Worm (Caenorhabditis elegans): ENCODE measurements around the gene lgc-23.
A peak's percentile ranks its signal among the peaks of the same experiment; 100 is the strongest.

The lgc-23 gene

DNA sequence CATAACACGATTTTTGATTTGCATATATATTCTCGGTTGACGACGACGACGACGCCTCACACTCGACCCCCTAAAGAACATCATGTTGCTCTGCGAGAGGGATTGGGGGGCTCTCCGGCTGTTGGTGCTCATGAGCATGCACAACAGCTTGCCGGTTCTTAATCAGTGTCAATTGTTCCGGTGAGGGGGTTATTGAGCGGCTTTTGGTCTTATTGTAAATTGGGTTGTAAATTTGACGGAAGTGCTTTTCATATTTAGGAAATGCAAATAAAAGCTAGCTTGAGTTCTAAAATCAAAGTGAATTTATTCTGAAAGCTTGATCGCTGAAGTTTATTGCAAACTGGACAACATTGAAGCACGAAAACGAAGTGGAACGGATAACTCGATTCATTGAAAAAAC, 27.0 kb upstream of the lgc-23 start:
- TF ChIP-seq skn-1 (tag; optimal IDR thresholded peaks at IDR 0.05): no peak
- no peak for TF ChIP-seq nhr-12 (tag; optimal IDR thresholded peaks at IDR 0.05)
- no peak for TF ChIP-seq sea-2 (GFP tag; optimal IDR thresholded peaks at IDR 0.05)
- TF ChIP-seq eor-1 (tag; optimal IDR thresholded peaks at IDR 0.05): no peak

DNA sequence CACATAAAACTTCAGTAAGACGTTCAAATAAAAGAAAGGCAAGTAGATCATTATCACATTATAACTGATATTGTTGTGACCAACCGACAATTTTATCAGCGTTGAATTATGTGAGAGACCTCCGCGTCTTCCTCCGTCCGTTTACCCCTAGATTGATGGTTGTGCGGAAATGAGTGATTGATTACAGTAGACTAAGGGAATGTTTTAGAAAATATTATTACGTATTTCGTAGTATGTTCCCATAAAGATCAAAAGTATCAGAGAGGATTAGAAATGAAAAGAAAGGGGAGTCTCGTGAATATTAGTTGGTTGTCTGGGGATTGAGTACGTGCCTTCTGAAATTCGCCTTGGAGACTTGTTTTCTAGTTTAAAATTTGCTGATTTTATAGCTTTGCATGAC, 26.3 kb upstream of the lgc-23 start:
- TF ChIP-seq nhr-67 (tag; optimal IDR thresholded peaks at IDR 0.05): no peak
- peak; percentile 25 for TF ChIP-seq lin-39 (tag; optimal IDR thresholded peaks at IDR 0.05)

DNA sequence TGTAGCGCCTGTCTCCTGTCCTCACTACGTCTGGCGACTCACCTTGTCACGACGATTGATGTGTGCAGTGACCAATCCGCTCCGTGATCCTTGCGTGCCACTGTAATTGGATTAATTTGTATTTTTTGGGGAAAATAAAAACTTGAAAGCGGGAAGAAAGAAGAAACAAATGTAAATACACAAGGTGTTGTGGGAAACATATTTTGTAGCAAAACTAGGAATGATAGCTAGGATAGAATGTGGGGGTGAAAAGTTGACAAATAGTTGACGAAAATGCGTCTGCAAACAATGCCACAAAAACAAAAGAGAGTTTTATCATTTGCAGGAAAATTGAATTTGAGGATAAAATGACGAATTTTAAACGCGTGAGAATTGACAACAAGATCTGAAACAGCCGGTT, 8.0 kb upstream of the lgc-23 start, which contains the start of gene B0198.3:
B0198.3 (minus strand) TSS at position 101 of the 400 bp plus-strand sequence.
- no peak for TF ChIP-seq pha-4 (tag; optimal IDR thresholded peaks at IDR 0.05)
- TF ChIP-seq ceh-28 (tag; optimal IDR thresholded peaks at IDR 0.05): no peak
- TF ChIP-seq R02D3.7 (tag; optimal IDR thresholded peaks at IDR 0.05): no peak
- TF ChIP-seq nhr-67 (tag; optimal IDR thresholded peaks at IDR 0.05): no peak
- no peak for TF ChIP-seq ztf-11 (tag; optimal IDR thresholded peaks at IDR 0.05)
- TF ChIP-seq pqm-1 (tag; optimal IDR thresholded peaks at IDR 0.05): no peak
- no peak for TF ChIP-seq nhr-25 (tag; optimal IDR thresholded peaks at IDR 0.05)
- TF ChIP-seq lin-15B (tag; optimal IDR thresholded peaks at IDR 0.05): no peak
- TF ChIP-seq snpc-4 (tag; optimal IDR thresholded peaks at IDR 0.05): no peak
- TF ChIP-seq mdl-1 (tag; optimal IDR thresholded peaks at IDR 0.05): no peak
- TF ChIP-seq fkh-2 (tag; optimal IDR thresholded peaks at IDR 0.05): no peak
- no peak for TF ChIP-seq ama-1 (optimal IDR thresholded peaks at IDR 0.05)
- no peak for TF ChIP-seq ceh-16 (tag; optimal IDR thresholded peaks at IDR 0.05)
- no peak for TF ChIP-seq mml-1 (tag; optimal IDR thresholded peaks at IDR 0.05)

DNA sequence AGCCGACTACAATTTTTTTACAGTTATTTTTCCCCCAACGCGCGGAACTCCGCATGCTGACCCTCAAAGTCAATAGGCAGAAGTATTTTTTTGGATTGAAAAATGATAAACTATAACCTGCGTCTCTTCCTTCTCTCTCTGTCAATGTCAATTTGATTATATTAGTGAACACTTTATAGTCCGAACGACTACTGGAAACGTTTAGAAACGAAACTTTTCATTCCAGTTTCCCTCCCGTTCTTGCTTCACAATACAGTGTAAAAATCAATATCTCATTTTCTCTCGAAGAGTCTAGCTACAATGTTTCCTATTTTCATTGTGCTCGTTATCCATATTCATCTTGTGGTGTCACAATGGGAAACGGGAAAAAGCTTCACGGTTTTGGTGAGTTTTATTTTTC, 3.2 kb downstream of the lgc-23 start, which contains the start of gene lgc-24:
lgc-24 (plus strand) TSS at position 301 of the 400 bp plus-strand sequence.
- no peak for TF ChIP-seq ceh-82 (tag; optimal IDR thresholded peaks at IDR 0.05)
- no peak for TF ChIP-seq tbx-2 (tag; optimal IDR thresholded peaks at IDR 0.05)
- TF ChIP-seq jun-1 (tag; optimal IDR thresholded peaks at IDR 0.05): no peak

DNA sequence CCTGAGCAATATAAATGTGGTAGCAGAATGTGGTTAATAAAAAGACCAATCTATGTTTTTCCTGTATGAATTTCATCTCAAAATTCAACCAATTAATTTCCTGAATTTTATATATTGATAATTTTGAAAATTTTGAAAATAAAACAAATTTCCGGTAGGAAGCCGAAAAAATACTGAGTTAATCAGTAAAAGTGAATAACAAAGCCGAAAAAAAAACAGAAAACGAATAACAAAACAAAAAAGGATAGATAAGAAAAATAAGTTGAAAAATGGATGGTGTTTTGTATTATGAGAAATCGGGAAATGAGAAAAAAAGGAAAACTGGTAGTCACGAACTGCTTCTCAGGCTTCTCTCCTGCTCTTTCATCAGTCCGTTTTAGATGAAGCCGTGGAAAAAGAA, 8.8 kb downstream of the lgc-23 start, which contains the start of gene tmem-145:
tmem-145 (minus strand) TSS at position 101 of the 400 bp plus-strand sequence.
- TF ChIP-seq ama-1 (optimal IDR thresholded peaks at IDR 0.05) (no peak), elt-1 (tag; optimal IDR thresholded peaks at IDR 0.05) (no peak), sea-2 (GFP tag; optimal IDR thresholded peaks at IDR 0.05) (no peak), ceh-28 (tag; optimal IDR thresholded peaks at IDR 0.05) (no peak), elt-2 (tag; optimal IDR thresholded peaks at IDR 0.05) (no peak), hmg-11 (tag; optimal IDR thresholded peaks at IDR 0.05) (no peak), lin-39 (tag; optimal IDR thresholded peaks at IDR 0.05) (no peak), fkh-10 (GFP tag; optimal IDR thresholded peaks at IDR 0.05) (no peak), ztf-11 (tag; optimal IDR thresholded peaks at IDR 0.05) (no peak), skn-1 (tag; optimal IDR thresholded peaks at IDR 0.05) (no peak), nhr-77 (tag; optimal IDR thresholded peaks at IDR 0.05) (no peak), ceh-16 (tag; optimal IDR thresholded peaks at IDR 0.05) (no peak), mml-1 (tag; optimal IDR thresholded peaks at IDR 0.05) (no peak)

DNA sequence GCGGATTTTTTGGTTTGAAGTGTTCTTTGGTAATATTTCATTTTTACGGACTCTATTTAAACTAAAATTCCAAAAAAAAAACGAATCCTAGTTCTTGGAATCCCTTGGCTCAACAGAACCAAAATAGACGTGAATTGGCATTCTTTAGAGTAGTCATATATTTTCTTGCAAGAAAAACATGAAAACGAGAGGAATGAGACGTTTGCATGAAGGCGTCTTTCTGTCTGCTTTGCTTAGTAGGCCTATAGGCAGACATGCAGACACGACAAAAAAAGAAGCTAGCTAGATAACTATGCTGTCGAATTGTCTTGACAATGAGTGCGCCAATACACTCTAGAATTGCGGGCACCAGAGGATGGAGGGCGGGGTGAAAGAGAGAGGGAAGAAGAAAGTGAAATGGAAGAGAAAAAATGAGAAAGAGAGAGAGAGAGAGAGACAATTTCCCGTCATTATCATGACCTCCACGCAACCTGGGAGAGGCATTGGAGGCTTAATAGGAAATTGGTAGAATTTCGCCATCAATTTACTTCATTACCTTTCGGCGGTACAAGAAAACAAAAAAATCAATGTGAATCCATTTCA, 15.7 kb downstream of the lgc-23 start:
- TF ChIP-seq fos-1 (tag; optimal IDR thresholded peaks at IDR 0.05) (no peak), elt-3 (tag; optimal IDR thresholded peaks at IDR 0.05) (no peak), ceh-82 (tag; optimal IDR thresholded peaks at IDR 0.05) (no peak), nhr-43 (tag; optimal IDR thresholded peaks at IDR 0.05; ENCODE audit: poor library complexity, severe bottlenecking) (no peak), elt-2 (tag; optimal IDR thresholded peaks at IDR 0.05) (no peak), nfya-1 (tag; optimal IDR thresholded peaks at IDR 0.05; ENCODE audit: insufficient read depth) (peak; percentile 43), jun-1 (tag; optimal IDR thresholded peaks at IDR 0.05) (no peak), eor-1 (tag; optimal IDR thresholded peaks at IDR 0.05) (no peak), nhr-23 (tag; optimal IDR thresholded peaks at IDR 0.05) (peak; percentile 24), lsy-12 (tag; optimal IDR thresholded peaks at IDR 0.05) (no peak), nhr-25 (tag; optimal IDR thresholded peaks at IDR 0.05) (peak; percentile 71)

Measured in whole organism, L3 larva.